Worm (Caenorhabditis elegans) whole organism, L4 larva: ENCODE results near the gene tsp-2.
A peak's percentile ranks its signal among the peaks of the same experiment; 100 is the strongest.

Experiments used
- D1046.2 ChIP-seq: fragments of 200-800 bp; sonication (Bioruptor generic); IDR thresholded peaks from 2 replicates; pipeline ENCODE4 v1.3.6; 2022; ENCODE audit warnings: missing genetic modification characterization, missing compliant biosample characterization
- F37D6.2 ChIP-seq: sonication (generic microtip); optimal IDR thresholded peaks from 2 replicates; lab custom pipeline; 2016; ENCODE audit warnings: mild to moderate bottlenecking, missing genetic modification characterization, missing compliant biosample characterization
- F49E8.2 ChIP-seq: sonication (generic microtip); optimal IDR thresholded peaks from 2 replicates; lab custom pipeline; 2016; ENCODE audit warnings: missing compliant biosample characterization, mild to moderate bottlenecking, missing genetic modification characterization, borderline replicate concordance
- T20F7.1 ChIP-seq: fragments of 200-800 bp; sonication (Bioruptor generic); optimal IDR thresholded peaks from 2 replicates; lab custom pipeline; 2018; ENCODE audit warnings: mild to moderate bottlenecking, missing genetic modification characterization, missing compliant biosample characterization
- T26A8.4 ChIP-seq: fragments of 200-800 bp; sonication (Bioruptor generic); IDR thresholded peaks from 2 replicates; pipeline ENCODE4 v1.3.6; 2022; ENCODE audit warnings: missing genetic modification characterization, missing compliant biosample characterization
- Y105C5A.15 ChIP-seq: fragments of 200-800 bp; sonication (Bioruptor generic); IDR thresholded peaks from 2 replicates; pipeline ENCODE4 v1.3.6; 2022; ENCODE audit warnings: missing genetic modification characterization, missing compliant biosample characterization
- Y48G9A.11 ChIP-seq: fragments of 200-800 bp; sonication (Bioruptor generic); IDR thresholded peaks from 2 replicates; pipeline ENCODE4 v1.3.6; 2022; ENCODE audit warnings: missing genetic modification reagents, missing genetic modification characterization, missing compliant biosample characterization
- ZK337.2 ChIP-seq: fragments of 200-800 bp; sonication (Bioruptor generic); IDR thresholded peaks from 2 replicates; pipeline ENCODE4 v1.3.6; 2022; ENCODE audit warnings: missing genetic modification reagents, missing genetic modification characterization, missing compliant biosample characterization
- aha-1 ChIP-seq: fragments of 150-350 bp; peaks from one replicate; lab custom pipeline; 2014; ENCODE audit warnings: missing biosample characterization, missing genetic modification characterization
- aly-2 ChIP-seq: sonication (generic microtip); optimal IDR thresholded peaks from 2 replicates; lab custom pipeline; 2018; ENCODE audit warnings: missing biosample characterization, missing genetic modification characterization
- ceh-28 ChIP-seq: fragments of 150-350 bp; optimal IDR thresholded peaks from 2 replicates; lab custom pipeline; 2014; ENCODE audit warnings: missing biosample characterization, missing genetic modification reagents, missing genetic modification characterization
- ceh-44 ChIP-seq: fragments of 200-800 bp; sonication (Bioruptor generic); IDR thresholded peaks from 2 replicates; pipeline ENCODE4 v1.3.6; 2022; ENCODE audit warnings: missing genetic modification reagents, missing genetic modification characterization, missing compliant biosample characterization
- ces-1 ChIP-seq: fragments of 150-350 bp; sonication (generic microtip); optimal IDR thresholded peaks from 4 replicates; lab custom pipeline; 2014; ENCODE audit warnings: missing biosample characterization, missing genetic modification reagents, missing genetic modification characterization
- ctbp-1 ChIP-seq: fragments of 200-800 bp; sonication (Bioruptor generic); IDR thresholded peaks from 2 replicates; pipeline ENCODE4 v1.3.6; 2022; ENCODE audit warnings: missing genetic modification reagents, missing genetic modification characterization, missing compliant biosample characterization
- daf-12 ChIP-seq: fragments of 150-350 bp; optimal IDR thresholded peaks from 2 replicates; lab custom pipeline; 2014; ENCODE audit warnings: missing biosample characterization, missing genetic modification reagents, missing genetic modification characterization
- daf-16 ChIP-seq, 3 experiments: sonication (generic microtip); optimal IDR thresholded peaks; 2 replicates each; lab custom pipeline; 2016 to 2017; ENCODE audit warnings: missing genetic modification characterization in 3 of 3, missing genetic modification reagents in 3 of 3, mild to moderate bottlenecking in 2 of 3, missing compliant biosample characterization in 2 of 3, missing biosample characterization in 1 of 3, moderate library complexity in 1 of 3
- daf-19 ChIP-seq: fragments of 200-800 bp; sonication (Bioruptor generic); conservative IDR thresholded peaks from 2 replicates; pipeline ENCODE4 v1.3.6; 2022; ENCODE audit warnings: missing genetic modification characterization, missing compliant biosample characterization
- dmd-6 ChIP-seq: fragments of 200-800 bp; sonication (Bioruptor generic); IDR thresholded peaks from 2 replicates; pipeline ENCODE4 v1.3.6; 2022; ENCODE audit warnings: missing genetic modification reagents, missing genetic modification characterization, missing compliant biosample characterization
- dmd-8 ChIP-seq: fragments of 200-800 bp; sonication (Bioruptor generic); IDR thresholded peaks from 2 replicates; pipeline ENCODE4 v1.3.6; 2022; ENCODE audit warnings: missing genetic modification characterization, missing compliant biosample characterization
- dpl-1 ChIP-seq: fragments of 150-350 bp; optimal IDR thresholded peaks from 2 replicates; lab custom pipeline; 2014; ENCODE audit warnings: missing biosample characterization, missing genetic modification reagents, missing genetic modification characterization
- dve-1 ChIP-seq: sonication (generic microtip); optimal IDR thresholded peaks from 2 replicates; lab custom pipeline; 2017; ENCODE audit warnings: antibody characterized with exemption, mild to moderate bottlenecking, missing genetic modification characterization, missing compliant biosample characterization; ENCODE audit not compliant: insufficient read depth
- hlh-11 ChIP-seq: fragments of 200-800 bp; sonication (Bioruptor generic); optimal IDR thresholded peaks from 2 replicates; lab custom pipeline; 2018; ENCODE audit warnings: mild to moderate bottlenecking, missing genetic modification characterization, missing compliant biosample characterization
- hlh-30 ChIP-seq: sonication (generic microtip); optimal IDR thresholded peaks from 2 replicates; lab custom pipeline; 2017; ENCODE audit warnings: antibody characterized with exemption, mild to moderate bottlenecking, missing genetic modification characterization, missing compliant biosample characterization; ENCODE audit not compliant: insufficient read depth
- lin-1 ChIP-seq: fragments of 200-800 bp; sonication (Bioruptor generic); IDR thresholded peaks from 2 replicates; pipeline ENCODE4 v1.3.6; 2022; ENCODE audit warnings: missing genetic modification reagents, missing genetic modification characterization, missing compliant biosample characterization
- lin-13 ChIP-seq: fragments of 150-350 bp; optimal IDR thresholded peaks from 2 replicates; lab custom pipeline; 2014; ENCODE audit warnings: missing biosample characterization, missing genetic modification reagents, missing genetic modification characterization
- lin-15B ChIP-seq: fragments of 150-350 bp; sonication (generic microtip); optimal IDR thresholded peaks from 3 replicates; lab custom pipeline; 2014; ENCODE audit warnings: missing biosample characterization, missing genetic modification characterization
- lin-38 ChIP-seq: fragments of 200-800 bp; sonication (Bioruptor generic); IDR thresholded peaks from 2 replicates; pipeline ENCODE4 v1.3.6; 2022; ENCODE audit warnings: missing genetic modification reagents, missing genetic modification characterization, missing compliant biosample characterization
- lin-39 ChIP-seq: fragments of 150-350 bp; optimal IDR thresholded peaks from 2 replicates; lab custom pipeline; 2014; ENCODE audit warnings: missing biosample characterization, missing genetic modification reagents, missing genetic modification characterization
- lsy-2 ChIP-seq, 2 experiments: fragments of 150-350 bp in 1 of 2; sonication (generic microtip) in 1 of 2; optimal IDR thresholded peaks; 2 replicates each; lab custom pipeline; 2014 to 2017; ENCODE audit warnings: missing biosample characterization in 2 of 2, missing genetic modification characterization in 2 of 2
- mdl-1 ChIP-seq, 2 experiments: fragments of 150-350 bp in 1 of 2; sonication (generic microtip) in 1 of 2; optimal IDR thresholded peaks; 2 replicates each; lab custom pipeline; 2014 to 2017; ENCODE audit warnings: missing biosample characterization in 2 of 2, missing genetic modification characterization in 2 of 2
- mep-1 ChIP-seq: fragments of 150-350 bp; sonication (generic microtip); optimal IDR thresholded peaks from 3 replicates; lab custom pipeline; 2014; ENCODE audit warnings: missing biosample characterization, missing genetic modification characterization
- mes-2 ChIP-seq: sonication (generic microtip); optimal IDR thresholded peaks from 2 replicates; lab custom pipeline; 2016; ENCODE audit warnings: missing genotype, mild to moderate bottlenecking, missing genetic modification characterization, missing compliant biosample characterization; ENCODE audit not compliant: poor library complexity, severe bottlenecking
- nhr-10 ChIP-seq: fragments of 150-350 bp; optimal IDR thresholded peaks from 2 replicates; lab custom pipeline; 2014; ENCODE audit warnings: missing biosample characterization, missing genetic modification characterization
- nhr-11 ChIP-seq: fragments of 150-350 bp; optimal IDR thresholded peaks from 2 replicates; lab custom pipeline; 2014; ENCODE audit warnings: missing biosample characterization, missing genetic modification characterization
- nhr-42 ChIP-seq: fragments of 200-800 bp; sonication (Bioruptor generic); IDR thresholded peaks from 2 replicates; pipeline ENCODE4 v1.3.6; 2022; ENCODE audit warnings: missing genetic modification characterization, missing compliant biosample characterization
- pha-4 ChIP-seq, 2 experiments: fragments of 150-350 bp in 1 of 2; fragments of 200-800 bp in 1 of 2; sonication (Bioruptor generic) in 1 of 2; IDR thresholded peaks in 1 of 2; optimal IDR thresholded peaks in 1 of 2; 2 replicates each; pipeline versions ENCODE4 v1.3.6 to Lab custom; 2014 to 2022; ENCODE audit warnings: missing genetic modification characterization in 2 of 2, missing genetic modification reagents in 2 of 2, missing biosample characterization in 1 of 2, missing compliant biosample characterization in 1 of 2
- snpc-4 ChIP-seq: fragments of 150-350 bp; optimal IDR thresholded peaks from 2 replicates; lab custom pipeline; 2014; ENCODE audit warnings: missing biosample characterization, missing genetic modification characterization
- tag-97 ChIP-seq: fragments of 200-800 bp; sonication (Bioruptor generic); IDR thresholded peaks from 2 replicates; pipeline ENCODE4 v1.3.6; 2022; ENCODE audit warnings: missing genetic modification characterization, missing compliant biosample characterization
- unc-130 ChIP-seq: sonication (generic microtip); optimal IDR thresholded peaks from 2 replicates; lab custom pipeline; 2016; ENCODE audit warnings: missing genetic modification reagents, missing genetic modification characterization, missing compliant biosample characterization
- unc-39 ChIP-seq: sonication (generic microtip); optimal IDR thresholded peaks from 2 replicates; lab custom pipeline; 2017; ENCODE audit warnings: missing biosample characterization, missing genetic modification characterization
- unc-62 ChIP-seq, 3 experiments: fragments of 150-350 bp in 1 of 3; sonication (generic microtip); optimal IDR thresholded peaks in 2 of 3; peaks in 1 of 3; 1 replicate in 1 of 3; 2 replicates in 2 of 3; lab custom pipeline; 2014 to 2017; ENCODE audit warnings: missing biosample characterization in 3 of 3, missing genetic modification characterization in 3 of 3, missing genetic modification reagents in 3 of 3, missing genotype in 1 of 3
- vab-7 ChIP-seq: fragments of 200-800 bp; sonication (Bioruptor generic); IDR thresholded peaks from 2 replicates; pipeline ENCODE4 v1.3.6; 2022; ENCODE audit warnings: missing genetic modification reagents, missing genetic modification characterization, missing compliant biosample characterization
- zag-1 ChIP-seq: fragments of 150-350 bp; optimal IDR thresholded peaks from 2 replicates; lab custom pipeline; 2014; ENCODE audit warnings: missing biosample characterization, missing genetic modification characterization
- zfp-3 ChIP-seq: fragments of 200-800 bp; sonication (Bioruptor generic); conservative IDR thresholded peaks from 2 replicates; pipeline ENCODE4 v1.3.6; 2022; ENCODE audit warnings: missing genetic modification reagents, missing genetic modification characterization, missing compliant biosample characterization
- zip-2 ChIP-seq: fragments of 150-350 bp; optimal IDR thresholded peaks from 2 replicates; lab custom pipeline; 2014; ENCODE audit warnings: missing biosample characterization, missing genetic modification characterization

tsp-2 gene

DNA sequence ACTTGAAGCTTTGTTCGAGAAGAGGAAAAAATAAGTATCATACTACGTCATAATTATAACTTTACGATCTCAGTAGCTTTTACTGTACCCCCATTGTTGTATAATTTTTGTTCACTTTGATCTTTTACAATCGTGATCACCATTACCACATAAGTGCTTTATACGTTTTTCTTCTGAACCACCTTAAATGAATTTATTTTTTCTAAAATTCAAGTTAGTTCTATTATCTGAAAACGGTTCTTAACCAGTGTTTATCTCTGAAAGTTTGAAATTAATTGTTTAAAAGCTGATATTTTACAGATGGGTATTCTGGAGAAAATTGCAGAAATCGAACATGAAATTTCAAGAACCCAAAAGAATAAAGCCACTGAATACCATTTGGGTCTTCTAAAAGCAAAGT, 7.9 kb upstream of the tsp-2 start, which contains the start of gene C02F5.3:
TSS of gene C02F5.3 (plus strand) at position 301 of the 400 bp plus-strand sequence.
- TF ChIP-seq zip-2 (tag; lab: Kevin White, UChicago) (no peak), T26A8.4 (GFP tag; lab: Robert Waterston, UW) (no peak), F49E8.2 (no peak), F37D6.2 (tag; lab: Kevin White, UChicago) (no peak), ceh-28 (tag; lab: Kevin White, UChicago) (no peak), aha-1 (tag; lab: Kevin White, UChicago) (no peak), unc-62 (GFP tag; optimal IDR thresholded peaks at IDR 0.05 in 1 of 2; lab: Kevin White, UChicago) (no peak), unc-62 (tag; optimal IDR thresholded peaks at IDR 0.05; lab: Kevin White, UChicago) (no peak), zag-1 (tag; lab: Kevin White, UChicago) (no peak), lin-13 (GFP tag; lab: Kevin White, UChicago) (no peak), unc-130 (no peak), pha-4 (GFP tag; IDR thresholded peaks at IDR 0.05; lab: Robert Waterston, UW) (no peak), pha-4 (tag; optimal IDR thresholded peaks at IDR 0.05; lab: Kevin White, UChicago) (no peak), zfp-3 (GFP tag; lab: Robert Waterston, UW) (no peak), vab-7 (GFP tag; lab: Robert Waterston, UW) (no peak), ceh-44 (GFP tag; lab: Robert Waterston, UW) (no peak)
- TF ChIP-seq, all 104 proteins: peak for 0

DNA sequence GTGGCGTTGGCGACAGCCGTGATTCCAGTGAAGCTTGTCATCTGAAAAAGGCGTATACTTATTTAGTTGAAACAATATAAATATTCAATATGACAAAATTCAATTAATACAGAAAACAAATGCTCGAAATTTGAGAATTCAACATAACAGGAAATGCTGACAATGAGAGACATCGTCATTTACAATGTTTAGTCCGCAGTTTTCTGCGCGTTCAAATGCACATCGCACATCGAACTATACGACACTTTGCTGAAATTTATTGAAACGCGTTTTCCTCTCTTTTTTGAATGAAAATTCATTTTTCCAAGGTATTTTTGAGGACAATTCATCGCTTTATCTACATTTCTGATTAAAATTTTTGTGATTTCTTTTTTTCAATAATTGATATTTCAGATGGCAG, 6.3 kb upstream of the tsp-2 start, which contains the start of the genes pbs-6 and cids-1:
TSS of gene pbs-6 (minus strand) at position 41 of the 400 bp plus-strand sequence.
TSS of gene cids-1 (plus strand) at position 394 of the 400 bp plus-strand sequence.
- 0 out of 2 replicates have a peak, but pooled peaks have one; percentile 14 for TF ChIP-seq lin-38 (GFP tag; lab: Robert Waterston, UW)
- TF ChIP-seq dpl-1 (GFP tag; lab: Kevin White, UChicago) = peak; percentile 26
- TF ChIP-seq lsy-2 (tag; optimal IDR thresholded peaks at IDR 0.05; lab: Kevin White, UChicago) = peak in 1 of 2 experiments; percentile 59
- TF ChIP-seq mes-2 = peak; percentile 36
- no peak for TF ChIP-seq snpc-4 (tag; lab: Kevin White, UChicago)

DNA sequence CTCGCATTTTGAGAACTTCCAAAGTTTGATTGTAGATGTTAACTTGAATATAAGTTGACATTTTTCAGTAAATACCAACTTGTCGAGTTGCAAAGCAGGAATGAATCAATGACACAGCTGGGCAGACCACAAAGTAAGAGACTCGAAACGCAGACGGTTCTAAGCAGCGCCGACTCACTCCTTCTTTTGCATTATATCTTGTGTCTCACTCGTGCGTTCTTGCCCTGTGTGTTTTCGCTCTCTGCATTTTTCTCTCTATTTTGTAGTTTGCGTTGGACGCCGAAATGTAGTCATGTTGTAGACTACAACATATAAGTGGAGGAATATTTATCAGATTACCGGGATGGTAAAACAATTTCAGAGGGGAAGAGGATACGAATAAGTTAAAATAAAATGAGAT, 5.1 kb upstream of the tsp-2 start, which contains the start of gene C02F5.12:
TSS of gene C02F5.12 (minus strand) at position 221 of the 400 bp plus-strand sequence.
- TF ChIP-seq hlh-11 (peak; percentile 64), ZK337.2 (GFP tag; lab: Robert Waterston, UW) (no peak), lin-15B (tag; lab: Kevin White, UChicago) (no peak), nhr-10 (tag; lab: Kevin White, UChicago) (no peak), daf-12 (no peak), dmd-6 (GFP tag; lab: Robert Waterston, UW) (peak; percentile 17; the same call in 1 of the 2 replicates), lin-1 (GFP tag; lab: Robert Waterston, UW) (no peak), daf-19 (GFP tag; lab: Robert Waterston, UW) (no peak), lin-38 (GFP tag; lab: Robert Waterston, UW) (peak; percentile 51), ctbp-1 (GFP tag; lab: Robert Waterston, UW) (no peak), T20F7.1 (peak; percentile 20), dpl-1 (GFP tag; lab: Kevin White, UChicago) (no peak), lin-39 (tag; lab: Kevin White, UChicago) (no peak), aly-2 (no peak), ces-1 (GFP tag; lab: Kevin White, UChicago) (no peak), ceh-28 (tag; lab: Kevin White, UChicago) (no peak), mep-1 (tag; lab: Kevin White, UChicago) (peak; percentile 63), mes-2 (peak; percentile 53), vab-7 (GFP tag; lab: Robert Waterston, UW) (no peak), Y105C5A.15 (GFP tag; lab: Robert Waterston, UW) (no peak), nhr-11 (tag; lab: Kevin White, UChicago) (peak; percentile 48), tag-97 (GFP tag; lab: Robert Waterston, UW) (no peak), daf-16 (GFP tag; optimal IDR thresholded peaks at IDR 0.05; lab: Kevin White, UChicago) (no peak), daf-16 (tag; optimal IDR thresholded peaks at IDR 0.05; lab: Kevin White, UChicago) (peak; percentile 39), dve-1 (peak; percentile 51), ceh-44 (GFP tag; lab: Robert Waterston, UW) (no peak), snpc-4 (tag; lab: Kevin White, UChicago) (no peak), D1046.2 (GFP tag; lab: Robert Waterston, UW) (no peak), mdl-1 (tag; optimal IDR thresholded peaks at IDR 0.05; lab: Kevin White, UChicago) (no peak), unc-39 (no peak), hlh-30 (tag; lab: Kevin White, UChicago) (peak; percentile 79), Y48G9A.11 (GFP tag; lab: Robert Waterston, UW) (no peak), nhr-42 (no peak), dmd-8 (GFP tag; lab: Robert Waterston, UW) (0 out of 2 replicates have a peak, but pooled peaks have one; percentile 45)
